Worm (Caenorhabditis elegans) whole organism, mixed stage, embryonic: Measurements from ENCODE around the gene nstp-2.

Experiments
- elt-3 ChIP-seq: fragments of 150-350 bp; optimal IDR thresholded peaks from 2 replicates; lab custom pipeline; 2014; ENCODE audit warnings: missing biosample characterization, missing genetic modification characterization
- flh-1 ChIP-seq: fragments of 200-800 bp; sonication (Bioruptor generic); optimal IDR thresholded peaks from 2 replicates; lab custom pipeline; 2018; ENCODE audit warnings: mild to moderate bottlenecking, missing genetic modification characterization, moderate library complexity, missing compliant biosample characterization
- mep-1 ChIP-seq: fragments of 150-350 bp; optimal IDR thresholded peaks from 2 replicates; lab custom pipeline; 2017; ENCODE audit warnings: missing biosample characterization, missing genetic modification reagents, missing genetic modification characterization, inconsistent platforms
- unc-62 ChIP-seq: fragments of 150-350 bp; optimal IDR thresholded peaks from 2 replicates; lab custom pipeline; 2014; ENCODE audit warnings: missing biosample characterization, missing genetic modification reagents, missing genetic modification characterization
- ztf-11 ChIP-seq: fragments of 150-350 bp; optimal IDR thresholded peaks from 2 replicates; lab custom pipeline; 2014; ENCODE audit warnings: missing biosample characterization, missing genetic modification characterization

- TF ChIP-seq elt-3 (no peak), flh-1 (GFP tag; lab: Kevin White, UChicago) (no peak), ztf-11 (no peak), unc-62 (no peak), mep-1 (tag; lab: Kevin White, UChicago) (no peak)
Measured at ce11 chrIV:6603549-6603948, 2.4 kb downstream of the nstp-2 start.
